Worm (Caenorhabditis elegans) whole organism, late embryonic: ENCODE measurements around the gene npr-15.

ENCODE experiments used
- gmeb-2 ChIP-seq: sonication (generic microtip); optimal IDR thresholded peaks from 2 replicates; lab custom pipeline; 2016; ENCODE audit warnings: missing genetic modification characterization, inconsistent platforms, missing compliant biosample characterization
- nhr-11 ChIP-seq: fragments of 150-350 bp; optimal IDR thresholded peaks from 2 replicates; lab custom pipeline; 2014; ENCODE audit warnings: missing biosample characterization, missing genetic modification characterization
- npax-4 ChIP-seq: sonication (generic microtip); optimal IDR thresholded peaks from 2 replicates; lab custom pipeline; 2016; ENCODE audit warnings: missing genetic modification characterization, missing compliant biosample characterization
- ztf-16 ChIP-seq: sonication (generic microtip); optimal IDR thresholded peaks from 2 replicates; lab custom pipeline; 2017; ENCODE audit warnings: missing genetic modification characterization, missing compliant biosample characterization

DNA sequence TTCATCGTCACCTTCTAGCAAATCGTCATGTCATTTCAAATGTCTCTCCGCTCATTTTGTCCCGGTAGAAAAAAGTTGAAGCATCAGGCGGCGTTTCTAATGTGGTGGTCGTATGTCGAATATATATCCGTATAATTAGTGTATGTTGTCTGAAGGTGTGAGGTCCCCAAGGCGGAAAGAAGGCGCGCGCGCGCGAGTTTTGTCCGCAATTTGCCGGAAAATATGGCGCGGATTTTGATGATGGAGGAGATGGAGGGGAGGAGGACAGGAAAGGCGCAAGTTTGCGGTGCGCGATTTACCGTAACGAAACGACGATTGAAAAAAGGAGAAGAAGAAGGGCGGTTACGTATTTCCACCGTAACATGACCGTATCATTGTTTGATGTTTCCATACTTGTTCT lies 47.6 kb upstream of the npr-15 start:
- TF ChIP-seq nhr-11 (tag; lab: Kevin White, UChicago) (no peak), gmeb-2 (tag; lab: Kevin White, UChicago) (no peak), npax-4 (tag; lab: Kevin White, UChicago) (no peak), ztf-16 (no peak)
